Fruit fly (Drosophila melanogaster) whole organism: ENCODE results near the gene Prp16.

Experiments
- CG8478 ChIP-seq: fragments of >200 bp; optimal IDR thresholded peaks from 2 replicates; lab custom pipeline; 2018; ENCODE audit warnings: inconsistent platforms
- pan ChIP-seq: fragments of >200 bp; optimal IDR thresholded peaks from 2 replicates; lab custom pipeline; 2017
- psq ChIP-seq: fragments of >200 bp; optimal IDR thresholded peaks from 2 replicates; lab custom pipeline; 2017

DNA sequence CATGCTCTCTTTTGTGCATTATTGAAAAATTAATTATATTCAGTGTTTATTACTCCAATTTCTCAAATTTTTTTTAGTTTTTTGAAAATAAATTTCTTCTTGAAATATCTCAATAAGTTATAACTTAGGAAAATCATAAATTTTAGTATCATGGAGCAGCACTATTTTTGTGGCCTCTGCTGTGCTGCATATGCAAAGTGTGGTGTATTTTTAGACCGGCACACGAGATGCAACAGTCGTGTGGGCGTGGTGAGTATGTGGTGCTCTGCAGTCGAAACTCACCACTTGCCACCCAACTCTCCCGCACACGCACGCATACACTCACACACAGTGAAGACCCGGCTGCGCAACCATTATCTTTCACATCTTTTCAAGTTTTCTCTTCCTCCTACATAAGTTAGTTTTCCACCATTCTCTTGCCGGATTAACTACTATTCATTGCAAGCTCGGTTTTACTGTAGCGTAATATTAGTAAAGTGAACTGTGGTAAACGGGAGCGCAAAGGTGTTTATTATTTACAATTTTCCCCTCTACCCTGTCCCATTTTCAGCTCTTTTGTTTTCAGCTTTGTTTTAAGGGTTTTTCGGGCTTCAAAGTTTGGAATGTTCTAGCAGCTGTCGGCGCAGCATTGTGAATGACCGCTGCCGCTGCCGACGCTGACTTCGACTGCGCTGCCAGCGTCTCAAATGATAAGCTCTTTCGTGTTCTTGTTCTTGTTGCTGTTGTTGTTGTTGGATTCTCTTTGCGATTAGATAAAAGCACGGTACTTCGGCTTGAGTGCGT, 7.5 kb downstream of the Prp16 start:
- TF ChIP-seq pan (lab: Kevin White, UChicago), result no peak
- no peak for TF ChIP-seq CG8478 (lab: Kevin White, UChicago)
- no peak for TF ChIP-seq psq
